Worm (Caenorhabditis elegans) whole organism, L1 larva: ENCODE results near the gene tsp-18.

Experiments
- nhr-77 ChIP-seq: fragments of 150-350 bp; optimal IDR thresholded peaks from 2 replicates; lab custom pipeline; 2014; ENCODE audit warnings: missing biosample characterization, missing genetic modification characterization
- pqm-1 ChIP-seq: sonication (generic microtip); optimal IDR thresholded peaks from 3 replicates; lab custom pipeline; 2017; ENCODE audit warnings: missing biosample characterization, missing genetic modification characterization
- unc-62 ChIP-seq: fragments of 150-350 bp; optimal IDR thresholded peaks from 2 replicates; lab custom pipeline; 2014; ENCODE audit warnings: missing biosample characterization, missing genetic modification reagents, missing genetic modification characterization

ce11 chrII:5944268-5944667 lies 39.9 kb downstream of the tsp-18 start, which contains the start of gene B0034.2:
- TF ChIP-seq unc-62 (GFP tag; lab: Kevin White, UChicago) = no peak
- no peak for TF ChIP-seq nhr-77
- no peak for TF ChIP-seq pqm-1 (tag; lab: Kevin White, UChicago)
